Worm (Caenorhabditis elegans): Measurements from ENCODE around the gene C09G1.2.
A peak's percentile ranks its signal among the peaks of the same experiment; 100 is the strongest.

Gene C09G1.2

DNA sequence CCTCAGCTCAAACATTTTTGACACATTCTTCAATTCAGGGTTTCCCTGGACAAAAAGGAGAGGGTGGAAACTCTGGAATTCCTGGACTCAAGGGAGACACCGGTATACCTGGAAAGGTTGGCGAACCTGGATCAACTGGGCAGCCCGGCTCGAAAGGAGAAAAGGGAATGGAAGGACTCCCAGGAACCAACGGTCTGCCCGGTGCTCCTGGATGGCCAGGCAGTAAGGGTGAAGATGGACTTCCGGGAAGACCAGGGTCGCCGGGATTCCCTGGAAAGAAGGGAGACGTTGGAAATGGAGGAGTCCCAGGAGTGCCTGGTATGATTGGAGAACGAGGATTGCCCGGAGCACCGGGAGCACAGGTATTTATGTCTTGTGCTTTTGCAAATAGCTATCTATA lies 36.7 kb downstream of the C09G1.2 start:
- TF ChIP-seq egl-5 (tag; optimal IDR thresholded peaks at IDR 0.05), result no peak
- no peak for TF ChIP-seq nfya-1 (tag; optimal IDR thresholded peaks at IDR 0.05; ENCODE audit: insufficient read depth)
- TF ChIP-seq ceh-9 (tag; optimal IDR thresholded peaks at IDR 0.05), result no peak
- TF ChIP-seq unc-39 (tag; optimal IDR thresholded peaks at IDR 0.05), result no peak
- no peak for TF ChIP-seq eor-1 (tag; optimal IDR thresholded peaks at IDR 0.05)
- TF ChIP-seq elt-2 (tag; optimal IDR thresholded peaks at IDR 0.05), result no peak
- TF ChIP-seq lin-39 (tag; optimal IDR thresholded peaks at IDR 0.05), result no peak
- no peak for TF ChIP-seq nhr-237 (tag; optimal IDR thresholded peaks at IDR 0.05)
- TF ChIP-seq nhr-43 (tag; optimal IDR thresholded peaks at IDR 0.05; ENCODE audit: poor library complexity, severe bottlenecking), result no peak
- TF ChIP-seq mml-1 (tag; optimal IDR thresholded peaks at IDR 0.05), result no peak
- no peak for TF ChIP-seq ztf-11 (tag; optimal IDR thresholded peaks at IDR 0.05)
- no peak for TF ChIP-seq nhr-23 (tag; optimal IDR thresholded peaks at IDR 0.05)
- TF ChIP-seq nhr-28 (tag; optimal IDR thresholded peaks at IDR 0.05), result no peak

ce11 chrX:15944198-15944597 lies 38.3 kb downstream of the C09G1.2 start:
- TF ChIP-seq eor-1 (tag; optimal IDR thresholded peaks at IDR 0.05) (no peak), ceh-16 (tag; optimal IDR thresholded peaks at IDR 0.05) (no peak), fkh-10 (GFP tag; optimal IDR thresholded peaks at IDR 0.05) (no peak), elt-2 (tag; optimal IDR thresholded peaks at IDR 0.05) (no peak), egl-5 (tag; optimal IDR thresholded peaks at IDR 0.05) (no peak), lin-15B (tag; optimal IDR thresholded peaks at IDR 0.05) (no peak), nhr-28 (tag; optimal IDR thresholded peaks at IDR 0.05) (no peak), sea-2 (GFP tag; optimal IDR thresholded peaks at IDR 0.05) (no peak), ceh-28 (tag; optimal IDR thresholded peaks at IDR 0.05) (no peak), fkh-2 (tag; optimal IDR thresholded peaks at IDR 0.05) (no peak), unc-62 (GFP tag; optimal IDR thresholded peaks at IDR 0.05) (no peak), nhr-67 (tag; optimal IDR thresholded peaks at IDR 0.05) (no peak)

DNA sequence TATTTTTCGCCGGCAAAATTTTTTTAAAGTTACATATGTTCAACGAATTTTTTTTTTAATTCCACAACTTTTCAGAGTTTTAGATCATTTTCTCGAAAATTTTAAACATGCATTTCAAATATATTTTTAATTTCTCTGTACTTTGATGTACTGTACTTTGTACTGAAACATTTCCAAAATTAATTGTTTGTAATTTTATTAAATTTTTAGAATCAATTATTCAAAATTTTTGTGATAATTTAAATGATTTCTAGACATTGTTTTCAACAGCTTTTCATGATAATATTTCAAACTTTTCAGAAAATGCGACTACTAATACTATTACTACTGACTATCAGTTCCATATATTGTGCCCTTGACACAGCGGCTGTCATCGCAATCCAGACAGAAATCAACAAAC lies 38.8 kb downstream of the C09G1.2 start, which contains the start of gene mec-5:
mec-5 (plus strand) TSS at position 301 of the 400 bp plus-strand sequence.
- no peak for TF ChIP-seq unc-39 (tag; optimal IDR thresholded peaks at IDR 0.05)
- TF ChIP-seq nhr-77 (tag; optimal IDR thresholded peaks at IDR 0.05), result no peak
- TF ChIP-seq zag-1 (tag; optimal IDR thresholded peaks at IDR 0.05), result no peak
- no peak for TF ChIP-seq nhr-12 (tag; optimal IDR thresholded peaks at IDR 0.05)
- TF ChIP-seq nhr-76 (tag; optimal IDR thresholded peaks at IDR 0.05), result no peak
- no peak for TF ChIP-seq mml-1 (tag; optimal IDR thresholded peaks at IDR 0.05)
- TF ChIP-seq daf-12 (tag; optimal IDR thresholded peaks at IDR 0.05), result no peak
- TF ChIP-seq lin-39 (tag; optimal IDR thresholded peaks at IDR 0.05), result no peak
- TF ChIP-seq jun-1 (tag; optimal IDR thresholded peaks at IDR 0.05), result no peak
- TF ChIP-seq pqm-1 (tag; optimal IDR thresholded peaks at IDR 0.05), result no peak
- no peak for TF ChIP-seq elt-3 (tag; optimal IDR thresholded peaks at IDR 0.05)
- no peak for TF ChIP-seq snpc-4 (tag; optimal IDR thresholded peaks at IDR 0.05)
- no peak for TF ChIP-seq nhr-23 (tag; optimal IDR thresholded peaks at IDR 0.05)

DNA sequence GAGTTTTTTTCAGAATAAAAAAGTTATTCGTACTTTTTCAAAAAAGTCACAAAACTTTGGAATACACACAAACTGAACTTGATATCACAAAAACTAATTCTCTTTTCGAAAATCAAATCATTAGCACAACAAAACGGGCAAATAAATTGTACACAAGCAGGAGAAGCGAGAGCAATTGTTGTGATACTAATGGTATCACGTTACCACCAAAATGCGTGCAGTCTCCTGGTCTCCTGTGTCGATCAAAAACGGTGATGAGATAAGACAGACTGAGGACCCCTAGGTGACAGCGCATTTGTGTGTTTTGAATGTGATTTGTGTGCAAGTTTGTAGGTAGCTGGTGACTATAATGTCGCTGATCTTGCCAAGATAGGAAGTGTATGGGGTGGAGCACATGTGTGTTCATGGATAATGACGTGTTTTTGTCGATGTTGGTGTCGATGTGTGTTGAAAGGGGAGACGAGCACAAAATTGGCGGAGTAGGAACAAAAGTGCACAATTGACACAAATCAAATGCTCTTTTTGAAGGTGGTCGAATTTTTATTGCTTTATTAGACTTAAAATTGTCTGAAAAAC lies 42.7 kb downstream of the C09G1.2 start:
- peak; percentile 64 for TF ChIP-seq pha-4 (tag; optimal IDR thresholded peaks at IDR 0.05)
- TF ChIP-seq nhr-23 (tag; optimal IDR thresholded peaks at IDR 0.05), result no peak
- no peak for TF ChIP-seq elt-3 (tag; optimal IDR thresholded peaks at IDR 0.05)
- peak; percentile 84 for TF ChIP-seq elt-2 (tag; optimal IDR thresholded peaks at IDR 0.05)
- no peak for TF ChIP-seq ceh-82 (tag; optimal IDR thresholded peaks at IDR 0.05)
- peak; percentile 30 for TF ChIP-seq jun-1 (tag; optimal IDR thresholded peaks at IDR 0.05)
- TF ChIP-seq pqm-1 (tag; optimal IDR thresholded peaks at IDR 0.05), result peak; percentile 86

- TF ChIP-seq mml-1 (tag; optimal IDR thresholded peaks at IDR 0.05), result no peak
- no peak for TF ChIP-seq nhr-77 (tag; optimal IDR thresholded peaks at IDR 0.05)
- no peak for TF ChIP-seq eor-1 (tag; optimal IDR thresholded peaks at IDR 0.05)
- no peak for TF ChIP-seq unc-62 (GFP tag; optimal IDR thresholded peaks at IDR 0.05)
- no peak for TF ChIP-seq egl-27 (tag; optimal IDR thresholded peaks at IDR 0.05)
- TF ChIP-seq elt-2 (tag; optimal IDR thresholded peaks at IDR 0.05), result no peak
- TF ChIP-seq pha-4 (tag; optimal IDR thresholded peaks at IDR 0.05), result no peak
- TF ChIP-seq nhr-67 (tag; optimal IDR thresholded peaks at IDR 0.05), result no peak
- no peak for TF ChIP-seq unc-39 (tag; optimal IDR thresholded peaks at IDR 0.05)
- no peak for TF ChIP-seq nhr-12 (tag; optimal IDR thresholded peaks at IDR 0.05)
- no peak for TF ChIP-seq lsy-12 (tag; optimal IDR thresholded peaks at IDR 0.05)
- no peak for TF ChIP-seq lin-39 (tag; optimal IDR thresholded peaks at IDR 0.05)
- no peak for TF ChIP-seq tbx-2 (tag; optimal IDR thresholded peaks at IDR 0.05)
These were observed 43.3 kb downstream of the C09G1.2 start, which contains the start of gene mrp-3 for ce11 chrX:15939224-15939623. Gene mrp-3, minus strand, starts transcription at chrX:15939324.
